Fruit fly (Drosophila melanogaster): ENCODE results near the gene CG44227.

The CG44227 gene

dm6 chr3R:8654666-8655065, 30.3 kb downstream of the CG44227 start, which contains the start of gene CG42489:
Gene CG42489, minus strand, starts transcription at chr3R:8654766.
- TF ChIP-seq CG11617 (GFP tag; optimal IDR thresholded peaks at IDR 0.05) (no peak), cic (GFP tag; optimal IDR thresholded peaks at IDR 0.05) (no peak), CG7045 (GFP tag; optimal IDR thresholded peaks at IDR 0.05) (no peak), bab1 (GFP tag; optimal IDR thresholded peaks at IDR 0.05) (no peak), toe (GFP tag; optimal IDR thresholded peaks at IDR 0.05) (no peak), CG5204 (GFP tag; optimal IDR thresholded peaks at IDR 0.05) (no peak), pad (GFP tag; optimal IDR thresholded peaks at IDR 0.05) (no peak), ovo (GFP tag; optimal IDR thresholded peaks at IDR 0.05) (no peak), Clk (GFP tag; optimal IDR thresholded peaks at IDR 0.05) (no peak), tj (GFP tag; optimal IDR thresholded peaks at IDR 0.05) (no peak), CG1620 (GFP tag; optimal IDR thresholded peaks at IDR 0.05) (no peak), CG14711 (tag; optimal IDR thresholded peaks at IDR 0.05) (no peak), Crg-1 (GFP tag; optimal IDR thresholded peaks at IDR 0.05) (no peak), Mnt (GFP tag; optimal IDR thresholded peaks at IDR 0.05) (no peak), CG33017 (tag; optimal IDR thresholded peaks at IDR 0.05) (no peak), CG7101 (tag; optimal IDR thresholded peaks at IDR 0.05) (no peak), Hr96 (GFP tag; optimal IDR thresholded peaks at IDR 0.05) (no peak)

- TF ChIP-seq CG1620 (GFP tag; optimal IDR thresholded peaks at IDR 0.05) = no peak
- peak; percentile 46 for TF ChIP-seq pad (GFP tag; optimal IDR thresholded peaks at IDR 0.05)
- no peak for TF ChIP-seq Clk (GFP tag; optimal IDR thresholded peaks at IDR 0.05)
- TF ChIP-seq Mnt (GFP tag; optimal IDR thresholded peaks at IDR 0.05) = no peak
- TF ChIP-seq CG12768 (GFP tag; optimal IDR thresholded peaks at IDR 0.05) = peak; percentile 65
- TF ChIP-seq CG11617 (GFP tag; optimal IDR thresholded peaks at IDR 0.05) = peak; percentile 22
- peak; percentile 65 for TF ChIP-seq Crg-1 (GFP tag; optimal IDR thresholded peaks at IDR 0.05)
- TF ChIP-seq CG5204 (GFP tag; optimal IDR thresholded peaks at IDR 0.05) = no peak
- peak; percentile 37 for TF ChIP-seq CG7045 (GFP tag; optimal IDR thresholded peaks at IDR 0.05)
- TF ChIP-seq tj (GFP tag; optimal IDR thresholded peaks at IDR 0.05) = peak; percentile 21
- peak; percentile 34 for TF ChIP-seq CG33017 (tag; optimal IDR thresholded peaks at IDR 0.05)
- peak; percentile 54 for TF ChIP-seq CG7101 (tag; optimal IDR thresholded peaks at IDR 0.05)
- peak; percentile 77 for TF ChIP-seq cic (GFP tag; optimal IDR thresholded peaks at IDR 0.05)
Measured at dm6 chr3R:8654058-8654457, 30.9 kb downstream of the CG44227 start.

DNA sequence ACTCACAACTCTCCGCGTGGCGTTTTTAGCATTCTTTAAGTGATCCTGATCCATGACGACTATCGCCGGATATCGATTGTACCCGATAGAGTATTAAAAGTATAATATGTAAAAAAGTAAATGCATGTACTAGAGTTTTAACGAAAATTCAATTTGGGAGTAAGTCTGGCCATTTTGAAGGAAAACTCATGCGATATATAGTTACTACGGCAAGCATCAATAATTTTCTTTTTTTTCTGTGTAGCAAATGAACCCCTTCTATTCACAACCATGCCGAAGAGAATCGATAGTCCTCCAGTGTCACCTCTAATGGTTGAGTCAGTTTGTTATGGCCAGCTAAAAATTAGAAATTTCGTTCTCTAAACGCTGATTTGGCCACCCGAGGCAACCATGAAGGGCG, 32.2 kb downstream of the CG44227 start, which contains the start of the genes Sys1 and Dhod:
Sys1 (plus strand) TSS at position 91 of the 400 bp plus-strand sequence.
Dhod (minus strand) TSS at position 186 of the 400 bp plus-strand sequence.
- no peak for TF ChIP-seq CG5204 (GFP tag; optimal IDR thresholded peaks at IDR 0.05)
- TF ChIP-seq CG7101 (tag; optimal IDR thresholded peaks at IDR 0.05) = peak; percentile 74
- peak; percentile 54 for TF ChIP-seq CG33017 (tag; optimal IDR thresholded peaks at IDR 0.05)
- TF ChIP-seq CG1620 (GFP tag; optimal IDR thresholded peaks at IDR 0.05) = peak; percentile 74
- TF ChIP-seq tj (GFP tag; optimal IDR thresholded peaks at IDR 0.05) = peak; percentile 46
- TF ChIP-seq Hr96 (GFP tag; optimal IDR thresholded peaks at IDR 0.05) = peak; percentile 76
- TF ChIP-seq bab1 (GFP tag; optimal IDR thresholded peaks at IDR 0.05) = peak; percentile 89
- TF ChIP-seq CG7045 (GFP tag; optimal IDR thresholded peaks at IDR 0.05) = peak; percentile 49
- peak; percentile 19 for TF ChIP-seq ovo (GFP tag; optimal IDR thresholded peaks at IDR 0.05)
- peak; percentile 84 for TF ChIP-seq toe (GFP tag; optimal IDR thresholded peaks at IDR 0.05)
- TF ChIP-seq cnc (optimal IDR thresholded peaks at IDR 0.05) = no peak
- peak; percentile 71 for TF ChIP-seq CG12768 (GFP tag; optimal IDR thresholded peaks at IDR 0.05)
- TF ChIP-seq CG14711 (tag; optimal IDR thresholded peaks at IDR 0.05) = peak; percentile 81
- peak; percentile 47 for TF ChIP-seq pad (GFP tag; optimal IDR thresholded peaks at IDR 0.05)
- TF ChIP-seq Clk (GFP tag; optimal IDR thresholded peaks at IDR 0.05) = peak; percentile 16
- TF ChIP-seq Mnt (GFP tag; optimal IDR thresholded peaks at IDR 0.05) = peak; percentile 87
- peak; percentile 79 for TF ChIP-seq Crg-1 (GFP tag; optimal IDR thresholded peaks at IDR 0.05)
- peak; percentile 75 for TF ChIP-seq CG11617 (GFP tag; optimal IDR thresholded peaks at IDR 0.05)
- TF ChIP-seq cic (GFP tag; optimal IDR thresholded peaks at IDR 0.05) = peak; percentile 9
- TF ChIP-seq kay (GFP tag; ENCODE audit: borderline replicate concordance) = no peak

DNA sequence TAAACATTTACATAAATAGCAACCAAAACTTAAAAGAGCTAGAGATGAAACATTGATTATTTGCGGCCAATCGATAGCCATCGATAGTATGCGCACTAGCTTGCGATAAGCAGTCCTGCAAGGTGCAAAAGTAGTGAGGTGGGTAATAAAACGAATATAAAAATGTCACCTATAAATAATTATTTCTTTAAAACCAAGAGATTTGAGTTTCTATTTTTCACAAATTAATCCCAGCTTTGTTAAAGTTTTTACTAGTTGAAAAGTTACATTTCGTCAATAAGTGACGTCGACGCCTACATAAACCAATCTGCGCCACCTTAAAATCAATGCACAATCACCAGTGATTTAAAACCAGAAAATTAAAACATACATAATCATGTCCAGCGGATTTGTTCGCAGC, 34.2 kb downstream of the CG44227 start, which contains the start of the genes Mkk4 and SLIRP2:
Mkk4 (minus strand) TSS at position 56 of the 400 bp plus-strand sequence.
SLIRP2 (plus strand) TSS at position 344 of the 400 bp plus-strand sequence.
- peak; percentile 88 for TF ChIP-seq cic (GFP tag; optimal IDR thresholded peaks at IDR 0.05)
- TF ChIP-seq CG1620 (GFP tag; optimal IDR thresholded peaks at IDR 0.05) = peak; percentile 99
- peak; percentile 98 for TF ChIP-seq CG12768 (GFP tag; optimal IDR thresholded peaks at IDR 0.05)
- TF ChIP-seq Clk (GFP tag; optimal IDR thresholded peaks at IDR 0.05) = peak; percentile 97
- TF ChIP-seq kay (GFP tag; ENCODE audit: borderline replicate concordance) = no peak
- TF ChIP-seq tj (GFP tag; optimal IDR thresholded peaks at IDR 0.05) = peak; percentile 90
- peak; percentile 96 for TF ChIP-seq Mnt (GFP tag; optimal IDR thresholded peaks at IDR 0.05)
- peak; percentile 90 for TF ChIP-seq pad (GFP tag; optimal IDR thresholded peaks at IDR 0.05)
- TF ChIP-seq CG7045 (GFP tag; optimal IDR thresholded peaks at IDR 0.05) = peak; percentile 98
- peak; percentile 99 for TF ChIP-seq toe (GFP tag; optimal IDR thresholded peaks at IDR 0.05)
- peak; percentile 98 for TF ChIP-seq CG33017 (tag; optimal IDR thresholded peaks at IDR 0.05)
- no peak for TF ChIP-seq cnc (optimal IDR thresholded peaks at IDR 0.05)
- TF ChIP-seq CG11617 (GFP tag; optimal IDR thresholded peaks at IDR 0.05) = peak; percentile 99
- TF ChIP-seq CG7101 (tag; optimal IDR thresholded peaks at IDR 0.05) = peak; percentile 98
- TF ChIP-seq Crg-1 (GFP tag; optimal IDR thresholded peaks at IDR 0.05) = peak; percentile 98
- peak; percentile 96 for TF ChIP-seq CG14711 (tag; optimal IDR thresholded peaks at IDR 0.05)
- peak; percentile 99 for TF ChIP-seq bab1 (GFP tag; optimal IDR thresholded peaks at IDR 0.05)
- TF ChIP-seq ovo (GFP tag; optimal IDR thresholded peaks at IDR 0.05) = peak; percentile 96
- TF ChIP-seq Hr96 (GFP tag; optimal IDR thresholded peaks at IDR 0.05) = peak; percentile 98
- peak; percentile 98 for TF ChIP-seq CG5204 (GFP tag; optimal IDR thresholded peaks at IDR 0.05)

DNA sequence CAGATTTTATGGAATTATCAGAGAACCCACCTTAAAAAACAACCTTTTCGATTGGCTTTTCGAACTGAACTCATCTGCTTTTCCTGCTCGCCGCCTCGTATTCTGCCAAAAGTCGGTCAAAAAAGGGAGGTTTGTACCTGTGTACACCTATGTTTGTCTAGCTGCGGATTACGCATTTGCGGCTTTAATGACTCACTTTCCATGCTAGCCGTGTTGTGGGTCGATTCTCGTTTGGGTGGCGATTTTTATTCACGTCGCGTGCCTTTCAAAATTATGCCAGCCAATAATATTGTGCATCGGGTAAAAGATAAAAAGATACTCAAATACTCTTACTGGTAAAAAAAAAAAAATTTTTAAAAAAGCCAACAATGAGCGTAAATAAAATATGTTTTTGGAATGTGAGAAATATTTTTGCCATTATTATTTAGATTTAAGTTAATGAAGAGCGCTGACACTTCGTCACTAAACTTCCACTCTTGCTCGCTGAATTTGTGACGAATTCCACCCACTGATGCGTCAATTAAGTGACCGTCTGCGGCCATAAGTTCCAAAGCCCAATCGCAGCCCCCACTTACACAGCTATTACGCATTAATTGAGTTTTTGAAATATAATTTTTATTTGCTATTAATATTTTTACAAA, 39.3 kb downstream of the CG44227 start, which contains the start of gene Cyp313b1:
Cyp313b1 (minus strand) TSS at position 71 of the 641 bp plus-strand sequence.
- TF ChIP-seq CG33017 (tag; optimal IDR thresholded peaks at IDR 0.05) = no peak
